Worm (Caenorhabditis elegans): ENCODE measurements around the gene T20F7.1.

ce11 chrX:16921533-16921932 is 48.8 kb downstream of the T20F7.1 start, which contains the start of gene fbxb-114:
- TF ChIP-seq lin-39 (tag; optimal IDR thresholded peaks at IDR 0.05) (no peak), ztf-11 (tag; optimal IDR thresholded peaks at IDR 0.05) (no peak), unc-62 (GFP tag; optimal IDR thresholded peaks at IDR 0.05) (no peak), nhr-12 (tag; optimal IDR thresholded peaks at IDR 0.05) (no peak), lsy-2 (tag; optimal IDR thresholded peaks at IDR 0.05) (no peak)

All from whole organism, L2 larva.